Fruit fly (Drosophila melanogaster) whole organism, embryonic: Measurements from ENCODE around the gene rdhB.

Source experiments
- CG1024 ChIP-seq: fragments of 200-800 bp; sonication (Bioruptor generic); IDR thresholded peaks from 2 replicates; pipeline ENCODE4 v1.3.6; 2022; ENCODE audit warnings: missing biosample characterization, missing genetic modification characterization
- CG10959 ChIP-seq: fragments of 200-800 bp; sonication (Bioruptor generic); IDR thresholded peaks from 2 replicates; pipeline ENCODE4 v1.3.6; 2022; ENCODE audit warnings: missing biosample characterization, missing genetic modification characterization
- CG18599 ChIP-seq: fragments of 200-800 bp; sonication (Bioruptor generic); optimal IDR thresholded peaks from 3 replicates; lab custom pipeline; 2017; ENCODE audit warnings: missing biosample characterization, missing genetic modification characterization, mild to moderate bottlenecking, moderate library complexity, missing genetic modification reagents
- CG2199 ChIP-seq: fragments of 200-800 bp; sonication (Bioruptor generic); IDR thresholded peaks from 3 replicates; pipeline ENCODE4 v1.3.6; 2022; ENCODE audit warnings: missing biosample characterization, missing genetic modification characterization
- CG3065 ChIP-seq: fragments of 200-800 bp; sonication (Bioruptor generic); optimal IDR thresholded peaks from 2 replicates; lab custom pipeline; 2016; ENCODE audit warnings: missing biosample characterization, missing genetic modification characterization
- CG31365 ChIP-seq: fragments of 200-800 bp; sonication (Bioruptor generic); optimal IDR thresholded peaks from 2 replicates; lab custom pipeline; 2018; ENCODE audit warnings: missing biosample characterization, mild to moderate bottlenecking, missing genetic modification characterization
- CG31441 ChIP-seq: fragments of 200-800 bp; sonication (Bioruptor generic); IDR thresholded peaks from 2 replicates; pipeline ENCODE4 v1.3.6; 2022; ENCODE audit warnings: missing biosample characterization, missing genetic modification characterization
- CG34376 ChIP-seq: fragments of 200-800 bp; sonication (Bioruptor generic); optimal IDR thresholded peaks from 2 replicates; lab custom pipeline; 2018; ENCODE audit warnings: missing biosample characterization, mild to moderate bottlenecking, missing genetic modification characterization
- CG6689 ChIP-seq: fragments of 200-800 bp; sonication (Bioruptor generic); IDR thresholded peaks from 2 replicates; pipeline ENCODE4 v1.3.6; 2022; ENCODE audit warnings: missing biosample characterization, missing genetic modification characterization
- CG7839 ChIP-seq: fragments of 200-800 bp; sonication (Bioruptor generic); optimal IDR thresholded peaks from 3 replicates; lab custom pipeline; 2018; ENCODE audit warnings: missing biosample characterization, mild to moderate bottlenecking, missing genetic modification characterization, moderate library complexity
- D19A ChIP-seq: fragments of 200-800 bp; optimal IDR thresholded peaks from 3 replicates; lab custom pipeline; 2019; ENCODE audit warnings: missing biosample characterization, mild to moderate bottlenecking, missing genetic modification characterization, moderate library complexity
- Dfd ChIP-seq, 2 experiments: fragments of >200 bp; optimal IDR thresholded peaks; 2 replicates each; lab custom pipeline; 2017; ENCODE audit warnings: missing biosample characterization in 2 of 2, missing genetic modification characterization in 2 of 2
- Dip3 ChIP-seq: fragments of 200-800 bp; sonication (Bioruptor generic); optimal IDR thresholded peaks from 3 replicates; lab custom pipeline; 2016; ENCODE audit warnings: missing biosample characterization, missing genetic modification characterization
- Ets97D ChIP-seq: fragments of 200-800 bp; sonication (Bioruptor generic); optimal IDR thresholded peaks from 3 replicates; lab custom pipeline; 2016; ENCODE audit warnings: missing biosample characterization, missing genetic modification characterization
- Fer1 ChIP-seq: fragments of 200-800 bp; sonication (Bioruptor generic); optimal IDR thresholded peaks from 2 replicates; lab custom pipeline; 2017; ENCODE audit warnings: missing biosample characterization, mild to moderate bottlenecking, missing genetic modification characterization
- HmgD ChIP-seq: fragments of 200-800 bp; sonication (Bioruptor generic); optimal IDR thresholded peaks from 3 replicates; lab custom pipeline; 2016; ENCODE audit warnings: missing biosample characterization, missing genetic modification characterization
- HmgZ ChIP-seq: fragments of 200-800 bp; sonication (Bioruptor generic); optimal IDR thresholded peaks from 2 replicates; lab custom pipeline; 2018; ENCODE audit warnings: missing biosample characterization, mild to moderate bottlenecking, missing genetic modification characterization
- Oli ChIP-seq: fragments of 200-800 bp; sonication (Bioruptor generic); optimal IDR thresholded peaks from 2 replicates; lab custom pipeline; 2018; ENCODE audit warnings: missing biosample characterization, mild to moderate bottlenecking, missing genetic modification characterization, moderate library complexity
- Sox102F ChIP-seq: fragments of 200-800 bp; sonication (Bioruptor generic); optimal IDR thresholded peaks from 2 replicates; lab custom pipeline; 2018; ENCODE audit warnings: missing biosample characterization, mild to moderate bottlenecking, missing genetic modification characterization, moderate library complexity
- Sry-δ ChIP-seq: fragments of 200-800 bp; sonication (Bioruptor generic); optimal IDR thresholded peaks from 2 replicates; lab custom pipeline; 2016; ENCODE audit warnings: missing biosample characterization, missing genetic modification characterization
- Vsx1 ChIP-seq: fragments of 200-800 bp; sonication (Bioruptor generic); optimal IDR thresholded peaks from 2 replicates; lab custom pipeline; 2017; ENCODE audit warnings: missing biosample characterization, mild to moderate bottlenecking, missing genetic modification characterization, missing genetic modification reagents
- ash1 ChIP-seq: fragments of 200-800 bp; sonication (Bioruptor generic); optimal IDR thresholded peaks from 2 replicates; lab custom pipeline; 2018; ENCODE audit warnings: missing biosample characterization, mild to moderate bottlenecking, missing genetic modification characterization
- ato ChIP-seq: fragments of 200-800 bp; sonication (Bioruptor generic); IDR thresholded peaks from 2 replicates; pipeline ENCODE4 v1.3.6; 2022; ENCODE audit warnings: missing biosample characterization, missing genetic modification characterization; ENCODE audit not compliant: partially characterized antibody
- bsh ChIP-seq, 2 experiments: fragments of 200-800 bp; sonication (Bioruptor generic); optimal IDR thresholded peaks; 2 replicates each; lab custom pipeline; 2017 to 2018; ENCODE audit warnings: mild to moderate bottlenecking in 2 of 2, missing biosample characterization in 2 of 2, missing genetic modification characterization in 2 of 2, moderate library complexity in 1 of 2
- chif ChIP-seq, 2 experiments: fragments of 200-800 bp; sonication (Bioruptor generic); optimal IDR thresholded peaks; 3 replicates each; lab custom pipeline; 2016; ENCODE audit warnings: missing biosample characterization in 2 of 2, missing genetic modification characterization in 2 of 2
- chm ChIP-seq: fragments of 200-800 bp; sonication (Bioruptor generic); IDR thresholded peaks from 2 replicates; pipeline ENCODE4 v1.3.6; 2022; ENCODE audit warnings: missing biosample characterization, missing genetic modification characterization
- ci ChIP-seq: fragments of 200-800 bp; sonication (Bioruptor generic); IDR thresholded peaks from 3 replicates; pipeline ENCODE4 v1.3.6; 2022; ENCODE audit warnings: missing biosample characterization, missing genetic modification characterization
- ftz-f1 ChIP-seq: fragments of 200-800 bp; sonication (Bioruptor generic); optimal IDR thresholded peaks from 2 replicates; lab custom pipeline; 2016; ENCODE audit warnings: missing biosample characterization, missing genetic modification characterization
- gcm2 ChIP-seq: fragments of 200-800 bp; sonication (Bioruptor generic); optimal IDR thresholded peaks from 2 replicates; lab custom pipeline; 2016; ENCODE audit warnings: missing biosample characterization, missing genetic modification characterization
- hbn ChIP-seq: fragments of 200-800 bp; sonication (Bioruptor generic); IDR thresholded peaks from 2 replicates; pipeline ENCODE4 v1.3.6; 2022; ENCODE audit warnings: missing biosample characterization, missing genetic modification characterization; ENCODE audit not compliant: partially characterized antibody
- lab ChIP-seq: fragments of 200-800 bp; sonication (Bioruptor generic); optimal IDR thresholded peaks from 3 replicates; lab custom pipeline; 2017; ENCODE audit warnings: missing biosample characterization, missing genetic modification characterization, mild to moderate bottlenecking, moderate library complexity, missing genetic modification reagents
- pum ChIP-seq: fragments of 200-800 bp; sonication (Bioruptor generic); optimal IDR thresholded peaks from 2 replicates; lab custom pipeline; 2016; ENCODE audit warnings: missing biosample characterization, missing genetic modification characterization
- ranshi ChIP-seq: fragments of 200-800 bp; sonication (Bioruptor generic); IDR thresholded peaks from 2 replicates; pipeline ENCODE4 v1.3.6; 2022; ENCODE audit warnings: missing biosample characterization, missing genetic modification characterization
- row ChIP-seq: fragments of 200-800 bp; sonication (Bioruptor generic); IDR thresholded peaks from 3 replicates; pipeline ENCODE4 v1.3.6; 2022; ENCODE audit warnings: missing biosample characterization, missing genetic modification characterization
- run ChIP-seq: fragments of 200-800 bp; sonication (Bioruptor generic); optimal IDR thresholded peaks from 3 replicates; lab custom pipeline; 2018; ENCODE audit warnings: missing biosample characterization, mild to moderate bottlenecking, missing genetic modification characterization
- sob ChIP-seq: fragments of 200-800 bp; sonication (Bioruptor generic); IDR thresholded peaks from 2 replicates; pipeline ENCODE4 v1.3.6; 2022; ENCODE audit warnings: missing biosample characterization, missing genetic modification characterization
- stwl ChIP-seq: fragments of 200-800 bp; sonication (Bioruptor generic); optimal IDR thresholded peaks from 3 replicates; lab custom pipeline; 2018; ENCODE audit warnings: missing biosample characterization, mild to moderate bottlenecking, missing genetic modification characterization, moderate library complexity
- unc-4 ChIP-seq: fragments of 200-800 bp; sonication (Bioruptor generic); IDR thresholded peaks from 2 replicates; pipeline ENCODE4 v1.3.6; 2022; ENCODE audit warnings: missing biosample characterization, missing genetic modification characterization; ENCODE audit not compliant: partially characterized antibody

Gene rdhB

DNA sequence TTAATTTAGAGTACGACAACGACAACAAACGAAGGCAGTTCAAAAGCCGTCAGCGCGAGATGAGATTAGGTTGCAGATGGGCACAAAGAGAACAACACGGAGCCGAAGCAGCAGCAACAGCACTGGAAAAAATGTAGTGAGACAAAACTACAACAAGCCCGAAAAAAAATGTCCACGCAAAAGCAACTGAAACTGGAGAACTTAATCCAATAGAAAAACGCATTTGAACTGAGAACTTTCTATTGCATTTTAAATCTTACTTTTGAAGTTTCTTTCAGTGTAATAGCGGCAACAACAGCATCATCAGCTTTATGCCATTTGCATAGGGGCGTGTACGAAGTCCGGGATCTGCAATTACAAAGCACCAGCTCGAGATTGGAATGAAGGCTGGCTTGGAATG is 12.0 kb upstream of the rdhB start (continued):
- TF ChIP-seq stwl (no peak), row (GFP tag; lab: Robert Waterston, UW) (peak; percentile 31; the same call in 1 of the 3 replicates), CG3065 (GFP tag; lab: Kevin White, UChicago) (no peak), CG2199 (GFP tag; lab: Robert Waterston, UW) (no peak), D19A (tag; lab: Kevin White, UChicago) (no peak), CG10959 (no peak), Dip3 (GFP tag; lab: Kevin White, UChicago) (no peak), chif (GFP tag; optimal IDR thresholded peaks at IDR 0.05; lab: Kevin White, UChicago) (peak in 1 of 2 experiments; percentile 1), unc-4 (GFP tag; lab: Robert Waterston, UW) (no peak), lab (GFP tag; lab: Kevin White, UChicago) (peak; percentile 39), CG1024 (GFP tag; lab: Robert Waterston, UW) (no peak), HmgZ (no peak), bsh (GFP tag; optimal IDR thresholded peaks at IDR 0.05; lab: Kevin White, UChicago) (peak in 1 of 2 experiments; percentile 21), Sox102F (GFP tag; lab: Kevin White, UChicago) (peak; percentile 12), CG18599 (GFP tag; lab: Kevin White, UChicago) (peak; percentile 41), CG7839 (tag; lab: Kevin White, UChicago) (peak; percentile 36), run (no peak)

- TF ChIP-seq CG31441 (no peak), CG31365 (tag; lab: Kevin White, UChicago) (no peak), CG34376 (GFP tag; lab: Kevin White, UChicago) (no peak), gcm2 (GFP tag; lab: Kevin White, UChicago) (no peak), HmgD (GFP tag; lab: Kevin White, UChicago) (no peak), hbn (no peak), chm (GFP tag; lab: Robert Waterston, UW) (no peak), Fer1 (GFP tag; lab: Kevin White, UChicago) (no peak), Oli (tag; lab: Kevin White, UChicago) (no peak), ftz-f1 (GFP tag; lab: Kevin White, UChicago) (no peak), Sry-δ (GFP tag; lab: Kevin White, UChicago) (no peak), CG6689 (GFP tag; lab: Robert Waterston, UW) (no peak), ash1 (GFP tag; lab: Kevin White, UChicago) (no peak), Vsx1 (no peak), ato (no peak), pum (GFP tag; lab: Kevin White, UChicago) (no peak), ci (GFP tag; lab: Robert Waterston, UW) (no peak), sob (GFP tag; lab: Robert Waterston, UW) (no peak), Ets97D (GFP tag; lab: Kevin White, UChicago) (no peak)
These were observed 11.3 kb upstream of the rdhB start, which contains the start of gene CG5388 for dm6 chr3R:22340207-22340606. TSS of gene CG5388 (minus strand) at chr3R:22340307.

dm6 chr3R:22341652-22342051 is 9.8 kb upstream of the rdhB start:
- TF ChIP-seq ranshi (GFP tag; lab: Robert Waterston, UW) = no peak
- TF ChIP-seq Dfd (GFP tag; optimal IDR thresholded peaks at IDR 0.05; lab: Kevin White, UChicago) = peak in 1 of 2 experiments; percentile 52
